Worm (Caenorhabditis elegans): ENCODE measurements around the gene srw-48.

The srw-48 gene

ce11 chrV:16445676-16446075 is 24.9 kb downstream of the srw-48 start, which contains the start of gene T08G3.6:
TSS of gene T08G3.6 (plus strand) at chrV:16445976.
- TF ChIP-seq sea-2 (GFP tag; optimal IDR thresholded peaks at IDR 0.05) = no peak
- TF ChIP-seq egl-5 (tag; optimal IDR thresholded peaks at IDR 0.05) = no peak
- no peak for TF ChIP-seq R02D3.7 (tag; optimal IDR thresholded peaks at IDR 0.05)
- TF ChIP-seq ama-1 (optimal IDR thresholded peaks at IDR 0.05) = no peak
- no peak for TF ChIP-seq ztf-4 (tag; optimal IDR thresholded peaks at IDR 0.05)
- no peak for TF ChIP-seq lin-39 (tag; optimal IDR thresholded peaks at IDR 0.05)
- TF ChIP-seq ceh-16 (tag; optimal IDR thresholded peaks at IDR 0.05) = no peak
- no peak for TF ChIP-seq nhr-11 (tag; optimal IDR thresholded peaks at IDR 0.05)
- TF ChIP-seq mml-1 (tag; optimal IDR thresholded peaks at IDR 0.05) = no peak
- TF ChIP-seq nhr-76 (tag; optimal IDR thresholded peaks at IDR 0.05) = no peak
- no peak for TF ChIP-seq skn-1 (tag; optimal IDR thresholded peaks at IDR 0.05)
- no peak for TF ChIP-seq snpc-4 (tag; optimal IDR thresholded peaks at IDR 0.05)

ce11 chrV:16446191-16446590 is 25.4 kb downstream of the srw-48 start:
- TF ChIP-seq eor-1 (tag; optimal IDR thresholded peaks at IDR 0.05) (no peak), elt-1 (tag; optimal IDR thresholded peaks at IDR 0.05) (no peak), fkh-2 (tag; optimal IDR thresholded peaks at IDR 0.05) (no peak), lin-39 (tag; optimal IDR thresholded peaks at IDR 0.05) (no peak), nhr-76 (tag; optimal IDR thresholded peaks at IDR 0.05) (no peak), mml-1 (tag; optimal IDR thresholded peaks at IDR 0.05) (no peak), ztf-11 (tag; optimal IDR thresholded peaks at IDR 0.05) (no peak)

- TF ChIP-seq nhr-28 (tag; optimal IDR thresholded peaks at IDR 0.05) (no peak), ceh-28 (tag; optimal IDR thresholded peaks at IDR 0.05) (no peak), sea-2 (GFP tag; optimal IDR thresholded peaks at IDR 0.05) (no peak), pqm-1 (tag; optimal IDR thresholded peaks at IDR 0.05) (no peak), eor-1 (tag; optimal IDR thresholded peaks at IDR 0.05) (no peak), skn-1 (tag; optimal IDR thresholded peaks at IDR 0.05) (no peak), nhr-23 (tag; optimal IDR thresholded peaks at IDR 0.05) (no peak), pha-4 (tag; optimal IDR thresholded peaks at IDR 0.05) (no peak), ceh-9 (tag; optimal IDR thresholded peaks at IDR 0.05) (no peak), nhr-43 (tag; optimal IDR thresholded peaks at IDR 0.05; ENCODE audit: poor library complexity, severe bottlenecking) (no peak), nhr-76 (tag; optimal IDR thresholded peaks at IDR 0.05) (no peak), aly-2 (tag; optimal IDR thresholded peaks at IDR 0.05) (no peak), nhr-237 (tag; optimal IDR thresholded peaks at IDR 0.05) (no peak), egl-5 (tag; optimal IDR thresholded peaks at IDR 0.05) (no peak), ztf-11 (tag; optimal IDR thresholded peaks at IDR 0.05) (no peak), ama-1 (optimal IDR thresholded peaks at IDR 0.05) (no peak), jun-1 (tag; optimal IDR thresholded peaks at IDR 0.05) (no peak)
Observed at ce11 chrV:16447735-16448134, 26.9 kb downstream of the srw-48 start, which contains the start of gene T08G3.13. TSS of gene T08G3.13 (plus strand) at chrV:16448035.

- TF ChIP-seq eor-1 (tag; optimal IDR thresholded peaks at IDR 0.05) (no peak), ceh-82 (tag; optimal IDR thresholded peaks at IDR 0.05) (no peak), nhr-25 (tag; optimal IDR thresholded peaks at IDR 0.05) (no peak), egl-27 (tag; optimal IDR thresholded peaks at IDR 0.05) (no peak), unc-62 (GFP tag; optimal IDR thresholded peaks at IDR 0.05) (no peak), nhr-67 (tag; optimal IDR thresholded peaks at IDR 0.05) (no peak), hmg-11 (tag; optimal IDR thresholded peaks at IDR 0.05) (no peak), skn-1 (tag; optimal IDR thresholded peaks at IDR 0.05) (no peak), pha-4 (tag; optimal IDR thresholded peaks at IDR 0.05) (no peak), pqm-1 (tag; optimal IDR thresholded peaks at IDR 0.05) (no peak), fos-1 (tag; optimal IDR thresholded peaks at IDR 0.05) (no peak), fkh-10 (GFP tag; optimal IDR thresholded peaks at IDR 0.05) (no peak), nhr-12 (tag; optimal IDR thresholded peaks at IDR 0.05) (no peak)
Observed at ce11 chrV:16455065-16455464, 34.3 kb downstream of the srw-48 start, which contains the start of gene str-14. TSS of gene str-14 (minus strand) at chrV:16455165.

- TF ChIP-seq nhr-76 (tag; optimal IDR thresholded peaks at IDR 0.05) = no peak
Observed at ce11 chrV:16458714-16459113, 37.9 kb downstream of the srw-48 start, which contains the start of gene str-15. TSS of gene str-15 (minus strand) at chrV:16458814.
